Fruit fly (Drosophila melanogaster) S2 (cell line): Measurements from ENCODE around the gene CG42813.

Experiments
- CG8478 ChIP-seq: fragments of >200 bp; optimal IDR thresholded peaks from 2 replicates; lab custom pipeline; 2018
- CTCF ChIP-seq, 2 experiments: fragments of >200 bp; optimal IDR thresholded peaks; 2 replicates each; lab custom pipeline; 2018

The CG42813 gene

DNA sequence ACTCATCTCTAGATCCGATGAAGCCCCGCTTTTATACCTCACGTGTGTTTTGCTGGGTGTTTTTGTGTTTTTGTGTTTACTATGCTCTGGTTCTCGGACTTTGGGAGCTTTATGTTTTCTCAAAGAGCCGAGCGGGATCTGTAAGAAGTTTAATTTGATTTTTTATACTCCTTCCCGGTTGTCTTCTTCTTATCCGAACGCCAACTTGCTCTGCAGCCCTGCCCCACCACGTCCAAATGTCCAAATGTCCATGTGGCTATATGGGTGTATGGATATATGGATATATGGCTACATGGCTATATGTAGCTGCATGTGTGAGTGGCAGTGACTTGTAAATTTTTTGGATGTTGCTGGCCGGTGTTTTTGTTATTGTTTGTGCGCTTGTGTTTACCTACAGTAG, 9.5 kb downstream of the CG42813 start:
- TF ChIP-seq CG8478 (lab: Kevin White, UChicago) (no peak), CTCF (optimal IDR thresholded peaks at IDR 0.05; lab: Kevin White, UChicago) (no peak)

DNA sequence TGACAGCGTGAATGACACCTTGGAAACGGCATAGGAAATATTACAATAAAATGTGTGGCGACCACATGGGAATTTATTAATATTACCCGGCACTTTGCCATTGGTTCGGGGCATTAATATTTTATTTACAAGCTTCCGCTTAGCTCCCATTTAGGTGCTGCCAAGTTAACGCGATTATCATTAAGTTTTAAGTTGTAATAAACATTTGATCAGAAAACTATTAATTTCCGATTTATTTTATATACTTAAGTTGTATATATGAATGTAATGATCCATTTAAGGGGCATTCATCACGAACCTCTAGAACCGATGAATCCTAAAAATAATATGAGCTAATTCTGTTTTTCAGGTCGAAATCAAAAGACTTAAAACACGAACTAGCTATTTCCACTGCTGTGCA, 10.1 kb downstream of the CG42813 start:
- TF ChIP-seq CG8478 (lab: Kevin White, UChicago) (no peak), CTCF (optimal IDR thresholded peaks at IDR 0.05; lab: Kevin White, UChicago) (no peak)

DNA sequence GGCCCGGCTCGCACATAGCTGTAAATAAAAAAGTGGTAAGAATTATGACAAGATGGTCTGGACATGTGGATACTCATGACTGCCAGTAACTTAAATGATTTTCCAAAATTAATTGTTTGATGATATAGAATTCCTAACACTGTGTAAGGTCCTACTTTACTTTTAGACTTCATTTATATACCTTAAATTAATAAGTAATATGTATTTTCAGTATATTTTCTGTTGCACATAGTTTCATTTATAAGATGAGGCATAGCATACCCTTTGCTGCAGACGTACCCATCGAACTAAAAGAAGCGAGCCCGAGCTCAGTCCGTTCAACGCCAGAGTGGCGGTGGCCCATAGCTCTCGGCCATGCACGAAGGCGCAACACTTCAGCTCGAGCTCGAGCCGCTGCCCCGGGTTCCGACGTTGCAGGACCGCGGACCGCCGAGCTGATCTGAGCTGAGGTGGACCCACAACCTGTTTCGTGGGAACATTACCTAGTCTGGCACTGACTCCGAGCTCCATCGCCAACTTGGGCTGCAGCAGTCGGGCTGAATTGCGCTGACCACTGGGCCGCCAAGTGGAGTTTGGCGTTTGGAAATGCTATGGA, 10.8 kb downstream of the CG42813 start:
- TF ChIP-seq CTCF (optimal IDR thresholded peaks at IDR 0.05; lab: Kevin White, UChicago) (no peak), CG8478 (lab: Kevin White, UChicago) (no peak)

dm6 chr3R:27214949-27215348, 13.4 kb downstream of the CG42813 start:
- no peak for TF ChIP-seq CG8478 (lab: Kevin White, UChicago)
- TF ChIP-seq CTCF (optimal IDR thresholded peaks at IDR 0.05; lab: Kevin White, UChicago): no peak

DNA sequence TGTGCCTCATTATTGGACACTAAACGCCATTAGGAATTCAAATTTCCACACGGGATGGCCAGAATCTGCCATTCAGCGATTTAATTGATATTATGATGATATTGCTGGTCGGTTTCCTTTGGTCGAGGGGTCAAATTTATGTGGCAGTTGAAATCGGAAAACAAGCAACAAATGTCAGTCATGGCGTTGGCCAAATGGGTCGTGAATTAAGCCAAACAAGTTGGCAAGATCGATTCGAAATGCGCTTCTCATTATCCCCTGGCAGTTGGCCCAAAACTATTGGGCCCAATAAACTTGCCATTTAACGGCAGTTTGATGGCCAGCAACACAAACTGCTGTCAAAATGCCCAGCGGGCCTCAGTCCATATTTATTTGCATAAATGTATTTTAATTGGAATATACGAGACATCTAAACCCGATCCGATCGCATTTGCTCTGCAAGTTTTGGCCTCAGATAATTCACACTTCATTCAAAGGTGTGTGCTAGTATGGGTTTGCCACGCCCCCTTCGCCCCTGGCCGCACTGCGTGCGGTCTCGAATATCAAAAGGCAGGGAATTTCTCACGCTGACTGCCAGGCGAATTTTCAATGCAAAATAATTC, 15.3 kb downstream of the CG42813 start:
- TF ChIP-seq CTCF (optimal IDR thresholded peaks at IDR 0.05; lab: Kevin White, UChicago) (no peak), CG8478 (lab: Kevin White, UChicago) (no peak)

DNA sequence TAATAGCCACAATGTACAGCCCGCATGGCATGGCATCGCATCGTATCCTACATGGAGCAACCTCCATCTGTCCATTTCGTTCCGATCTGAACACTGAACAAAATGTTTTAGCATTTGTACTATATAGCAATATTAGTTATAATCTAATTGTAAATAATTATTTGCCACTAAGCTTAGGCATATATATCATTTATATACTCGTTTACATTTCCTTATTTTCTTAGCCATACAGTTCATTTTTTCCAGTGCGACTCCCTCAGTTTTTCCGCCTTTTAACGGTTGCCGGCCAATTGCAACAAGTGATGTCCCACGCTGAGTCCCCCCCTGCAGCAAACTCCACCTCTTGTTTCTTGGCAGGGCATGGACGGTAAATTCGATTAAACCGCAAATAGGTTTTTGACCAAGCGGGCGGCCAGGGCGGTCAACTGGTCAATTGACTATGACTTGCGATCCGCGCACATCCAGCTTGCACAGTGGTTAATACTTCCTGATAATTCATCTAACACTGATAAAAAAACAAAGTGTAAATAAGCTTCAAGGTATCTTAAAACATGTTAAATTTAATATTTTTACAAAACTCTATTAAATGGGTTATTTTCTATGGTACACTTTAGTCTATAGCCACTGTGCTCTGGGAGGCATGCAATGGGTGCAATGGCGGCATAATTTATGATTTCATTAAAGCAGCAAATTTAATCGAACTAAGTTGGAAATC, 18.6 kb downstream of the CG42813 start:
- TF ChIP-seq CG8478 (lab: Kevin White, UChicago): no peak
- no peak for TF ChIP-seq CTCF (optimal IDR thresholded peaks at IDR 0.05; lab: Kevin White, UChicago)

DNA sequence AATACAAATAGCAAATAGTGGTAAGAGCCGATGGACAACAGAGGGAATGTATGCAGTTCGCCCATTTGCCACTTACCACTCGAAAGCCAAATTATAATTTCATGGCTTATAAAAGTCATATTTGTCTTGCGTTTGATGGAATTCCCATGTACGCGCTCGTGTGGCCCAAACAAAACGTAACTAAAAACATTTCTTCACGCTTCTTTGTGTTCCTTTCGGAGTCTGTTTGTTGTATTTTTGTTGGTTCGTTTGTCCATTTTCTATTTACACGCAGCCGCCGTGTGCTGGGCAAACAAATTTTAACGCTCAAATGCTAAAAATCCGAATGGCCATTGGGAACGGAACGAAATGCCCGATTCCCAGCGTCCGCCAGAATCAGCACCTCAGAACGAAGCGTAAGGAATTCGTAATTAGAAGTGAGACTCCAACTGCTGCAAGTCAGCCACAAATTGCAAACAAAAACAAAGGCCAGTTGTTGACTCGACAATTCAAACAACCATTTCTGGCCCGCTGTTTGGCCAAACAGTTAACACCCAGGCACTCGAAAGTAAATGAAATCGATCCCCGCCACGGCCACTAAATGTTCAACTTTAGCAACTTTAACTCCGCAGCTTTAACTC, 19.5 kb downstream of the CG42813 start:
- TF ChIP-seq CG8478 (lab: Kevin White, UChicago) (no peak), CTCF (optimal IDR thresholded peaks at IDR 0.05; lab: Kevin White, UChicago) (no peak)

DNA sequence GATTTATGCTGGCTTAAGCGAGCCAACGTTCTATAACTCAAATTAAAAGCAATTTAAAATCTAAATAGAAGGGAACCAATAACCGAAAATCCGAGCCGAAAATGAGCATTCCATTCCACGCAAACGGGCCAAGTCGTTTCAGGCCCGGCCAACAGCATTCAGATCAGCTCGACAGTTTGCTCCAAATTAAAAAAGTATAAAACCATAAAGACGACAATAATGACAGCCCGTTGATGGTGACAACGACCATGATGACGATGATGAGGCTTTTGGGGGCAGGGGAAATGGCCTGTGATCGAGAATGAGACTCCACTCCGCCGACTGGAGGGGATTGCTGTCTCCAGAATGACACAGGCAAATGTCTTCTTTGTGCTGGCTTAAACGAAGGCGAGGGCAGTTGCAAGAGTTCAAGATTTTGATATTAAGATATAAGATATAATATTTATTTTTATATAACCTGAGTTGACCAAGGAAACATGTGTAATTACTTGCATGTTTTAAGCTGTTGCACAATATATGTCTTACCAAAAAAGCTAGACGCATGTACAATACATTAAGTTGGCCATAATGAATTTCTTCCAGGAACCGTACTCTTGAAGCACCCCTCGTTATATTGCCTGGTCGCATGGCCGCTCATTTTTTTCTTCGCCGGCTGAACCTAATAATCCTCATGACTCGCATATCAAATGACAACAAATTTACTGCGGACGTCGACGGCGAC, 23.5 kb downstream of the CG42813 start:
- no peak for TF ChIP-seq CG8478 (lab: Kevin White, UChicago)

- no peak for TF ChIP-seq CG8478 (lab: Kevin White, UChicago)
- TF ChIP-seq CTCF (optimal IDR thresholded peaks at IDR 0.05; lab: Kevin White, UChicago): no peak
Measured at dm6 chr3R:27203856-27204255, 24.5 kb downstream of the CG42813 start.

DNA sequence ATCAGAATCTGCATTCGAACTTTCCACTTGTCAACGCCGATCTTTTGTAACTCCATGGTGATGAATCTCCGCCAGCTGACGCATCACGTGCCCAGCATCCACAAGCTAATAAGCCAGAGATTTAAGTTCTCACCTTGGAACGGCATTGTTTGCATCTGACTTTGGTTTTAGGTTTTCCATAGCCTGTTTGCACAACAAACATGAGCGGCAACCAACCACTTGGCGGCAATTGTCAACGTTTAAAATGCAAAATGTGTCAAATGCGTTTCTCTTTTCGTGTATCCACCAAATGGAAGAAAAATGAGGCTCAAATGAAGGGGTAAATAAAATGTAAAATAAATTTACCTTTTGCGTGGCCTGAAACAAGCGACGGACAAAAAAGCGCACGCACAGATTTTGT, 26.0 kb downstream of the CG42813 start:
- no peak for TF ChIP-seq CG8478 (lab: Kevin White, UChicago)

DNA sequence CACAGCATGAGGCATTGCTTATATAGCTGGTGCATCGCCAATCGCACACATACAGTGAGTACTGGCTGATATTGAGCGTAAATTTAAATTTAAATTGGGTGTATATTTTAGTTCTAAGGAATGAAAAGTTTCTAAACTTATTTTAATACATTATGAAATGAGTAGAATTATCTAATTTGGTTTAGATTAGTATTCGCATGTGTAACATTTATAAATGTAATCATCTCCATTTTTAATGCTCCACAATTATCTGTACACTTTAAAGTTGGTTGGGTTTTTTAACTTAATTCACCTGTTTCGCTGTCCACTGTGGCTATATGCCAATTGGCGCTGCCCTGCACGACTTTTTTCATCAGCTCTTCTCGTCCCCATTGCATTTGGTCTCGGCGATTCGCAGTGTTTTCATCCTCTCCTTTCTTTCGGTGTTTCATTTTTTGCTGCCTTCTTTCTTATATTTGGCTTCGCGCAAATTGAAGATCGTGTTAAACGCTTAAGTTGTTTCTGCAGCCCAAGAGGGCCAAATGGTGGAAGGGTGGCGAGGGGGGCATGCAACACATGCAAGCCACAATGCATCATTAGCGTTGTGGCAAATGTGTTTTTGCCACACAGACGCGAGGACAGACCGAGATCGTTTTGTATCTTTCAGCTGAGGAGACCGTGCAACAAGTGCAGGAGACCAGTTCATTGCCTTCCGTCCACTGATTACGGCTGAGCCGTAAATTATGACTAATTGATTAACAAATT, 26.7 kb downstream of the CG42813 start:
- TF ChIP-seq CG8478 (lab: Kevin White, UChicago) (no peak), CTCF (optimal IDR thresholded peaks at IDR 0.05; lab: Kevin White, UChicago) (no peak)

DNA sequence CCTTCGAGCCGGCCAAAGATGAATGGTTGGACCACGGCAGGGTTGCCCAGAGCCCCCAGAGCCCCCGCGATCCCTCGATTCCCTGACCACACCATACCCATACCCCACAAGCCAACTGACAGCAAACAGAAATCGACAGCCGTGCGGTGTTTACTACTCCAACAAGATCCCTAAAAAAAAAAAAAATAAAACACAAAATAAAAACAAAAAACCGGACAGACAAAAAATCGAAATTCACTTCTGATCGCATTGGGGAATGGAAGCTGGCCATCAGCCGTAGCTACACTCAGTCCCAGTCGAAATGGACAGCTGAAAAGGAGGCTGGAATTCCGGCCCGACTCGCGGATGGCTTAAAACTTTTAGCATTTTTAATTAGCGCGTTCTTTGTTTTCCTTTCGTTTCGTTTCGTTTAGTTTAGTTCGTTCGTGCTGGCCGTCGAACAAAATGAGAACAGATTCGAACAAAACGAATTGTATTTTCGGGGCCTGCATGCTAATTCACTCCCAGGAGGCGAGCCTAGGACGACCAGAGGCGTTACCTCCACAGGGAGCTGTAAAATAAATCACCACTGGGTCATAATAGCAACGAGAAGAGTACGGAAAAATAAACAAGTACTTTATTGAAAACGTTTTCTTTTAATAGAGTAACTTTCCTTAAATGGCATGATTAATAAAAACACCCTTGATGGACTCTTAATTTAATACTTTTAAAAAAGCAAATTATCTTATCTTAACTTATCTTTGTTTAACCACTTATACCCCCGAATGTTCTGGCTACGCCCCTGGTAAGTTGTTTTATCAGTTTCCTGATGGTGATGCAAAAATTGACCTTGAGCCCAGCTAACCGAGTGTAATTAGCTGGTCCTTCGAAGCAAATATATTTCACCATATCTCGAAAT, 29.2 kb downstream of the CG42813 start:
- no peak for TF ChIP-seq CTCF (optimal IDR thresholded peaks at IDR 0.05; lab: Kevin White, UChicago)
- no peak for TF ChIP-seq CG8478 (lab: Kevin White, UChicago)

- no peak for TF ChIP-seq CTCF (optimal IDR thresholded peaks at IDR 0.05; lab: Kevin White, UChicago)
- TF ChIP-seq CG8478 (lab: Kevin White, UChicago): no peak
Measured at dm6 chr3R:27197581-27197980, 30.8 kb downstream of the CG42813 start.
